Worm (Caenorhabditis elegans) whole organism, early embryonic: Measurements from ENCODE around the gene srx-59.

Experiments
- F13C5.2 ChIP-seq: sonication (generic microtip); optimal IDR thresholded peaks from 2 replicates; lab custom pipeline; 2017; ENCODE audit warnings: mild to moderate bottlenecking, missing genetic modification characterization, inconsistent platforms, missing compliant biosample characterization
- aly-1 ChIP-seq: sonication (generic microtip); optimal IDR thresholded peaks from 2 replicates; lab custom pipeline; 2016; ENCODE audit warnings: missing genetic modification characterization, missing compliant biosample characterization
- ama-1 ChIP-seq: fragments of 150-350 bp; optimal IDR thresholded peaks from 2 replicates; lab custom pipeline; 2014
- ceh-13 ChIP-seq: fragments of 200-800 bp; sonication (Bioruptor generic); optimal IDR thresholded peaks from 2 replicates; lab custom pipeline; 2018; ENCODE audit warnings: mild to moderate bottlenecking, missing genetic modification characterization, missing compliant biosample characterization
- ceh-36 ChIP-seq: sonication (generic microtip); optimal IDR thresholded peaks from 2 replicates; lab custom pipeline; 2016; ENCODE audit warnings: missing genetic modification characterization, inconsistent platforms, missing compliant biosample characterization
- flt-1 ChIP-seq: fragments of 200-800 bp; sonication (Bioruptor generic); IDR thresholded peaks from 2 replicates; pipeline ENCODE4 v1.3.6; 2022; ENCODE audit warnings: missing genetic modification characterization, missing compliant biosample characterization
- hmg-4 ChIP-seq: fragments of 200-800 bp; sonication (Bioruptor generic); optimal IDR thresholded peaks from 2 replicates; lab custom pipeline; 2018; ENCODE audit warnings: mild to moderate bottlenecking, missing genetic modification characterization, missing compliant biosample characterization
- scrt-1 ChIP-seq: fragments of 200-800 bp; sonication (Bioruptor generic); IDR thresholded peaks from 2 replicates; pipeline ENCODE4 v1.3.6; 2022; ENCODE audit warnings: missing genetic modification characterization, missing compliant biosample characterization
- tbx-37 ChIP-seq: fragments of 200-800 bp; sonication (Bioruptor generic); conservative IDR thresholded peaks from 2 replicates; pipeline ENCODE4 v1.3.6; 2022; ENCODE audit warnings: missing genetic modification reagents, missing genetic modification characterization, missing compliant biosample characterization
- tra-4 ChIP-seq: sonication (generic microtip); optimal IDR thresholded peaks from 2 replicates; lab custom pipeline; 2017; ENCODE audit warnings: missing genetic modification characterization, missing compliant biosample characterization

DNA sequence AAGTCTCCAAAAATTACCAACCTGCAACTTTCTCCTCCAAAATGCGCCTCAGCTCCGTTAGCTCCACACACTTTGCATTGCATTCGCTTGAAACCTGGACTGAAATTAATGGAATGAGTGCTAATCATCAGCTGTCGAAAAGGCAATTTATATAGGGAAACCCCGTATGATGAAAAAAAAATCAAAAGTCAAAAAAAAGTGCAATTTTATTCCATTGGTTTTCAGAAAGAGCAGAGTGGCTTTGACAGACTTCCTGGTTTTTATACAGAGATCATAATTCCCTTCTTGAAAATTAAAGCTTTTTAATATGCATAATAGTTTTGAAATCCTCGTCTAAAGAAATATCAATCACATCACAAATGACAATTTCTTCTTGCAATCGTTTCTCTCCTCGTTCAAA lies 16.0 kb downstream of the srx-59 start, which contains the start of gene nhr-139:
- TF ChIP-seq tra-4 (tag; lab: Kevin White, UChicago) (no peak), ama-1 (lab: Kevin White, UChicago) (no peak), F13C5.2 (tag; lab: Kevin White, UChicago) (no peak), tbx-37 (GFP tag; lab: Robert Waterston, UW) (no peak), scrt-1 (no peak), flt-1 (GFP tag; lab: Robert Waterston, UW) (no peak), ceh-13 (GFP tag; lab: Kevin White, UChicago) (no peak), hmg-4 (GFP tag; lab: Kevin White, UChicago) (no peak), aly-1 (no peak), ceh-36 (tag; lab: Kevin White, UChicago) (no peak)
